Fruit fly (Drosophila melanogaster): Measurements from ENCODE around the gene CG9919.

DNA sequence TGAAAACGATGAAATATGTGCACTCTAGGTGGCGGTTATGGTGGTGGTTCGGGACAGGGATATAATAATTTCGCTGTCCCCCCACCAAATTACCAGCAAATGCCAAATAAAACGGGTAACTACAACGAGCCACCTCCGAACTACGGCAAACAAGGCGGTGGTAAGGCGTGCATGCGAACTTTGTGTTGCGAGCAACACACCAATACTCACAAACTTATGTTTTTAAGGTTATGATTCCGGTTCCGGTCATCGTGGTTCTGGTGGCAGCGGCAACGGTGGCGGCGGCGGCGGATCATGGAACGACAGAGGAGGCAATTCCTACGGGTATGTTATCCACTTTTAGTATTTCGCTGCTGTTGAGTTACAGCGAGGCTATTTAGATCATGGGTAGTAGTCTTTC lies 41.6 kb downstream of the CG9919 start:
- TF ChIP-seq CG15710 (tag; optimal IDR thresholded peaks at IDR 0.05) = no peak
- TF ChIP-seq CG34367 (tag; optimal IDR thresholded peaks at IDR 0.05) = no peak
- no peak for TF ChIP-seq CG8301 (tag; optimal IDR thresholded peaks at IDR 0.05)
- TF ChIP-seq CG10348 (GFP tag; IDR thresholded peaks at IDR 0.05) = no peak
- no peak for TF ChIP-seq CG12605 (GFP tag; IDR thresholded peaks at IDR 0.05)
- no peak for TF ChIP-seq CG14655 (GFP tag; optimal IDR thresholded peaks at IDR 0.05)
- TF ChIP-seq Pif1B (GFP tag; optimal IDR thresholded peaks at IDR 0.05) = no peak
- TF ChIP-seq D1 (tag; optimal IDR thresholded peaks at IDR 0.05) = no peak
- TF ChIP-seq CG17806 (tag; optimal IDR thresholded peaks at IDR 0.05) = no peak
- no peak for TF ChIP-seq fd96Ca (GFP tag; IDR thresholded peaks at IDR 0.05)
- TF ChIP-seq CG8159 (tag; optimal IDR thresholded peaks at IDR 0.05) = no peak
- TF ChIP-seq CG13204 (GFP tag; optimal IDR thresholded peaks at IDR 0.05) = no peak
- TF ChIP-seq Ets98B (GFP tag; IDR thresholded peaks at IDR 0.05) = no peak
- no peak for TF ChIP-seq gl (tag; optimal IDR thresholded peaks at IDR 0.05)

All from whole organism, pupa.